Worm (Caenorhabditis elegans) whole organism, L3 larva: ENCODE measurements around the gene hap-1.

Experiments
- ZK546.5 ChIP-seq: sonication (generic microtip); optimal IDR thresholded peaks from 2 replicates; lab custom pipeline; 2017; ENCODE audit warnings: missing biosample characterization, missing genetic modification characterization
- aly-2 ChIP-seq: fragments of 150-350 bp; optimal IDR thresholded peaks from 2 replicates; lab custom pipeline; 2014; ENCODE audit warnings: missing biosample characterization, missing genetic modification characterization
- ama-1 ChIP-seq: fragments of 150-350 bp; optimal IDR thresholded peaks from 2 replicates; lab custom pipeline; 2018
- ceh-16 ChIP-seq: sonication (generic microtip); optimal IDR thresholded peaks from 2 replicates; lab custom pipeline; 2017; ENCODE audit warnings: missing biosample characterization, missing genetic modification characterization
- ceh-28 ChIP-seq: fragments of 150-350 bp; optimal IDR thresholded peaks from 2 replicates; lab custom pipeline; 2014; ENCODE audit warnings: missing biosample characterization, missing genetic modification reagents, missing genetic modification characterization
- egl-5 ChIP-seq: fragments of 150-350 bp; optimal IDR thresholded peaks from 2 replicates; lab custom pipeline; 2017; ENCODE audit warnings: missing biosample characterization, missing genetic modification reagents, missing genetic modification characterization, inconsistent platforms
- elt-1 ChIP-seq: fragments of 150-350 bp; optimal IDR thresholded peaks from 2 replicates; lab custom pipeline; 2014; ENCODE audit warnings: missing biosample characterization, missing genetic modification characterization
- elt-2 ChIP-seq: sonication (generic microtip); optimal IDR thresholded peaks from 2 replicates; lab custom pipeline; 2016; ENCODE audit warnings: missing genetic modification reagents, mild to moderate bottlenecking, missing genetic modification characterization, missing compliant biosample characterization
- eor-1 ChIP-seq, 2 experiments: fragments of 150-350 bp; optimal IDR thresholded peaks; 2 replicates each; lab custom pipeline; 2014 to 2018; ENCODE audit warnings: missing biosample characterization in 2 of 2, missing genetic modification characterization in 2 of 2
- fkh-10 ChIP-seq: sonication (generic microtip); optimal IDR thresholded peaks from 2 replicates; lab custom pipeline; 2017; ENCODE audit warnings: missing biosample characterization, missing genetic modification reagents, missing genetic modification characterization
- fkh-2 ChIP-seq: fragments of 150-350 bp; optimal IDR thresholded peaks from 2 replicates; lab custom pipeline; 2014; ENCODE audit warnings: missing biosample characterization, missing genetic modification reagents, missing genetic modification characterization
- fos-1 ChIP-seq: fragments of 150-350 bp; optimal IDR thresholded peaks from 2 replicates; lab custom pipeline; 2014; ENCODE audit warnings: missing biosample characterization, missing genetic modification characterization
- hmg-11 ChIP-seq: sonication (generic microtip); optimal IDR thresholded peaks from 2 replicates; lab custom pipeline; 2016; ENCODE audit warnings: missing genetic modification characterization, missing compliant biosample characterization
- jun-1 ChIP-seq: fragments of 150-350 bp; optimal IDR thresholded peaks from 2 replicates; lab custom pipeline; 2014; ENCODE audit warnings: missing biosample characterization, missing genetic modification reagents, missing genetic modification characterization
- lin-15B ChIP-seq: fragments of 150-350 bp; optimal IDR thresholded peaks from 2 replicates; lab custom pipeline; 2014; ENCODE audit warnings: missing biosample characterization, missing genetic modification characterization
- lin-39 ChIP-seq: fragments of 150-350 bp; optimal IDR thresholded peaks from 2 replicates; lab custom pipeline; 2018; ENCODE audit warnings: missing biosample characterization, missing genetic modification reagents, missing genetic modification characterization
- lsy-12 ChIP-seq: sonication (generic microtip); optimal IDR thresholded peaks from 2 replicates; lab custom pipeline; 2016; ENCODE audit warnings: mild to moderate bottlenecking, missing genetic modification characterization, missing compliant biosample characterization
- nfya-1 ChIP-seq: sonication (generic microtip); optimal IDR thresholded peaks from 2 replicates; lab custom pipeline; 2017; ENCODE audit warnings: missing genetic modification characterization, mild to moderate bottlenecking, missing compliant biosample characterization, antibody characterized with exemption, moderate library complexity; ENCODE audit not compliant: insufficient read depth
- nhr-11 ChIP-seq: fragments of 150-350 bp; optimal IDR thresholded peaks from 2 replicates; lab custom pipeline; 2014; ENCODE audit warnings: missing biosample characterization, missing genetic modification characterization
- nhr-12 ChIP-seq: fragments of 150-350 bp; optimal IDR thresholded peaks from 2 replicates; lab custom pipeline; 2014; ENCODE audit warnings: missing biosample characterization, missing genetic modification characterization
- nhr-23 ChIP-seq: fragments of 150-350 bp; optimal IDR thresholded peaks from 2 replicates; lab custom pipeline; 2014; ENCODE audit warnings: missing biosample characterization, missing genetic modification reagents, missing genetic modification characterization
- nhr-25 ChIP-seq: sonication (generic microtip); optimal IDR thresholded peaks from 2 replicates; lab custom pipeline; 2017; ENCODE audit warnings: missing biosample characterization, missing genetic modification characterization
- nhr-76 ChIP-seq: fragments of 150-350 bp; sonication (generic microtip); optimal IDR thresholded peaks from 5 replicates; lab custom pipeline; 2014; ENCODE audit warnings: missing biosample characterization, missing genetic modification characterization
- nhr-77 ChIP-seq: fragments of 150-350 bp; optimal IDR thresholded peaks from 2 replicates; lab custom pipeline; 2014; ENCODE audit warnings: missing biosample characterization, missing genetic modification characterization
- pha-4 ChIP-seq: fragments of 150-350 bp; optimal IDR thresholded peaks from 2 replicates; lab custom pipeline; 2014; ENCODE audit warnings: missing biosample characterization, missing genetic modification reagents, missing genetic modification characterization
- pqm-1 ChIP-seq: fragments of 150-350 bp; optimal IDR thresholded peaks from 2 replicates; lab custom pipeline; 2017; ENCODE audit warnings: missing biosample characterization, missing genetic modification characterization, inconsistent platforms
- sea-2 ChIP-seq: fragments of 150-350 bp; sonication (generic microtip); optimal IDR thresholded peaks from 4 replicates; lab custom pipeline; 2014; ENCODE audit warnings: missing biosample characterization, missing genetic modification reagents, missing genetic modification characterization
- skn-1 ChIP-seq: fragments of 150-350 bp; optimal IDR thresholded peaks from 2 replicates; lab custom pipeline; 2014; ENCODE audit warnings: missing biosample characterization, missing genetic modification characterization
- snpc-4 ChIP-seq: fragments of 150-350 bp; optimal IDR thresholded peaks from 2 replicates; lab custom pipeline; 2014; ENCODE audit warnings: missing biosample characterization, missing genetic modification characterization
- tbx-2 ChIP-seq: sonication (generic microtip); optimal IDR thresholded peaks from 2 replicates; lab custom pipeline; 2016; ENCODE audit warnings: mild to moderate bottlenecking, missing genetic modification characterization, missing compliant biosample characterization
- unc-39 ChIP-seq: sonication (generic microtip); optimal IDR thresholded peaks from 4 replicates; lab custom pipeline; 2017; ENCODE audit warnings: missing biosample characterization, missing genetic modification characterization
- unc-62 ChIP-seq: fragments of 150-350 bp; sonication (generic microtip); optimal IDR thresholded peaks from 4 replicates; lab custom pipeline; 2014; ENCODE audit warnings: missing biosample characterization, missing genetic modification reagents, missing genetic modification characterization

hap-1 gene

ce11 chrIII:5268486-5268885, 4.7 kb downstream of the hap-1 start:
- TF ChIP-seq ceh-16 (tag; lab: Kevin White, UChicago) (no peak), pha-4 (peak; percentile 28), jun-1 (tag; lab: Kevin White, UChicago) (peak; percentile 1), elt-1 (tag; lab: Kevin White, UChicago) (no peak)

DNA sequence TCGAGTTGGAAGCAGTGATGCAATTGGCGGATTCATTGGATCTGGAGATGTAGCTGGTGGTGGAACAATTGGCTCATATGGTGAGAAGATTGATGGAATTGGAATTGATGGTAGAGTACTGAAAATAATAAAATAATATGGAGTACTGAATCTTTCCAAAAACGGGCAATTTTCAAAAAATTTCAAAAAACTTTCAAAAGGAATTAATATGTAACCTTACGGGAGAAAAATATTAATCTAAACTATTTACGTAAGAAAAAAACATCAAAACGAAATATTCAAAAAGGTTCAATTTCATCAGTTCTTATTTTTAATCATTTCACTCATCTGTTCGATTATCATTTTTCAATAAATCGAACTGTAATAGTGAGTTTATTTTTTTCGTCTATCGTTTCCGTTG, 6.1 kb downstream of the hap-1 start, which contains the start of gene ZC395.4:
TSS of gene ZC395.4 (plus strand) at position 301 of the 400 bp plus-strand sequence.
- TF ChIP-seq lsy-12 (tag; lab: Kevin White, UChicago) (no peak), fkh-2 (tag; lab: Kevin White, UChicago) (no peak), pqm-1 (tag; lab: Kevin White, UChicago) (no peak)

DNA sequence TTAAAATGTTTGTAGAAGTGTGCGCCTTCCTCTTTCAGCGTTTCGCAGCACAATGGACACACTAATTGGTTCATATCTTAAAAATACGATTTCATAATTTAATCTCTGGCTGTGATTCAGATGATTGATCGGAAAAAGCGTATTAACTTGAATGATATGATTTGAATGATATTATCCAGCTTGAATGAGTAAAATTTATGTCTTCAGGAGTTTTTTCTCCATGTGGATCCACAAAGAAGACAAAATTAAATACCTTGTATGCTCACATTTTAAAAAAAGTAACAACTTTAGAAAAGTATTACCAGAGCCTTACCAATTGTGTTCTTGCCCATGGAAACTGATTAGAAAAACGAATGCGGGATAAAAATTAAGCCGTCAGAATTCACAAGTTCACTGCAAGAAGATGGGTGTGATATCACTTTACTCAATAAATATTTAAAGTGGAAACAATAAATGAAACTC, 9.7 kb downstream of the hap-1 start, which contains the start of gene ztf-8:
TSS of gene ztf-8 (minus strand) at position 76 of the 462 bp plus-strand sequence.
- TF ChIP-seq nhr-76 (tag; lab: Kevin White, UChicago) (no peak), pha-4 (peak; percentile 17), ceh-28 (tag; lab: Kevin White, UChicago) (no peak), elt-2 (peak; percentile 27), tbx-2 (tag; lab: Kevin White, UChicago) (peak; percentile 15), nhr-25 (tag; lab: Kevin White, UChicago) (peak; percentile 12), sea-2 (no peak), aly-2 (no peak)

DNA sequence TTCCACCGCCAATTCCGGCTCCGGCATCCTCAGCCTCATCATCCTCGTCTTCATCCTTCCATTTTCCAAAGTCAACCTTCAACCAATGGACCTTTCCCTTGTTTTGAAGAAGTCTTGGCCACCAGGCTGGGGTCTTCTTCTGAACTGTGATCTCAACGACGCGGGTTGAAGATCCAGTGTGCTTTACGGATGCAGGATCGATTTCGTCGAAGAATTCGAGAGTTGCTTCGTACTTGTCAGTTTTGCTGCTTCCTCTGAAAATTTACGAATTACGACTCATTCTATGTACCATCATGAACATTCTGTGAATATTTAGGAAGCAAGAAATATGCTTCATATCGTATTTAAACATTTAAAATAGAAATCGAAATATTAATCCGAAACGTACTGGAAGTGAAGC, 10.5 kb downstream of the hap-1 start:
- TF ChIP-seq fos-1 (tag; lab: Kevin White, UChicago) (no peak), ama-1 (lab: Kevin White, UChicago) (peak; percentile 67)

DNA sequence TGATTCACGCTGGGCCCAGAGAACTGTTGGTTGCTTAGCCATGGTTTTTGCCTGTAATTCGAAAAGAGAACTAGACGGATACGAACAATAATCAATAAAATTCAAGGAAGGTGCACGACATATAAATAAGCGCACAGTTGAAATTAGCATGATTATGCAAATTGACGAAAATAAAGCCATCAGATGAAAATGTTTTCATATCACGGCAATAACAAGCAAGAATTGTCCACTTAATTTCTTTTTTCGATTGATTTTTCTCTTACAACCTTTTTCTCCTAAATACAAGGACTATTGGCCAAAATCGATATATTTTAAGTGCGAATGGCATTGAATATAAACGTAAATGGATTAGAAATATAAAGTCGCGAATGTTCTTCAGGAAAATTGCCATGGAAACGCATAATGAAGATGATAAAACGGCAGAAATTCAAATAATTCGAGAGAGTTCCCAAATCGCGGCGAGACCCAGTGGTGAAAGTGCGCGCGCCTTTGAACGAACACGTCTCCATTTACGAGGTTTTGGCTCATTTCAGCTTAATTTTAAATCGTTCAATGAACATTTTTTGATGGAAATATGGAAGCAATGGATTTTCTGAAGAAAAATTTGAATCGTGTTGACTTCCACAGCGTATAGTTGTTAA, 11.1 kb downstream of the hap-1 start, which contains the start of the genes daf-41 and toc-1:
TSS of gene daf-41 (minus strand) at position 51 of the 641 bp plus-strand sequence.
TSS of gene toc-1 (plus strand) at position 537 of the 641 bp plus-strand sequence.
- TF ChIP-seq aly-2 = no peak
- peak; percentile 45 for TF ChIP-seq hmg-11 (tag; lab: Kevin White, UChicago)
- TF ChIP-seq lin-39 (tag; lab: Kevin White, UChicago) = peak; percentile 4
- no peak for TF ChIP-seq nhr-12 (tag; lab: Kevin White, UChicago)
- TF ChIP-seq unc-39 (tag; lab: Kevin White, UChicago) = no peak
- peak; percentile 25 for TF ChIP-seq snpc-4
- TF ChIP-seq egl-5 (tag; lab: Kevin White, UChicago) = no peak
- peak; percentile 24 for TF ChIP-seq ceh-28 (tag; lab: Kevin White, UChicago)
- TF ChIP-seq unc-62 (GFP tag; lab: Kevin White, UChicago) = no peak
- no peak for TF ChIP-seq ama-1 (lab: Kevin White, UChicago)
- TF ChIP-seq elt-1 (tag; lab: Kevin White, UChicago) = no peak
- no peak for TF ChIP-seq ZK546.5 (tag; lab: Kevin White, UChicago)
- peak; percentile 47 for TF ChIP-seq nhr-25 (tag; lab: Kevin White, UChicago)
- TF ChIP-seq skn-1 (tag; lab: Kevin White, UChicago) = peak; percentile 58
- peak; percentile 14 for TF ChIP-seq nhr-23 (tag; lab: Kevin White, UChicago)
- TF ChIP-seq nfya-1 (tag; lab: Kevin White, UChicago) = peak; percentile 71
- TF ChIP-seq pha-4 = peak; percentile 55
- no peak for TF ChIP-seq nhr-77
- TF ChIP-seq lin-15B (tag; lab: Kevin White, UChicago) = peak; percentile 63
- TF ChIP-seq elt-2 = peak; percentile 20

- TF ChIP-seq aly-2 = no peak
- no peak for TF ChIP-seq jun-1 (tag; lab: Kevin White, UChicago)
- peak; percentile 43 for TF ChIP-seq ama-1 (lab: Kevin White, UChicago)
- no peak for TF ChIP-seq nhr-11
- TF ChIP-seq eor-1 (tag; optimal IDR thresholded peaks at IDR 0.05; lab: Kevin White, UChicago) = no peak
- TF ChIP-seq unc-62 (GFP tag; lab: Kevin White, UChicago) = no peak
- TF ChIP-seq nfya-1 (tag; lab: Kevin White, UChicago) = no peak
- no peak for TF ChIP-seq fkh-10 (GFP tag; lab: Kevin White, UChicago)
These were observed 14.0 kb downstream of the hap-1 start, which contains the start of gene clk-1 for ce11 chrIII:5277740-5278139. Gene clk-1, plus strand, starts transcription at chrIII:5277894.
